Fruit fly (Drosophila melanogaster) whole organism, larva: ENCODE measurements around the gene CG10694.

Experiments used
- noc ChIP-seq: fragments of 200-800 bp; sonication (Bioruptor generic); optimal IDR thresholded peaks from 3 replicates; lab custom pipeline; 2019; ENCODE audit warnings: missing biosample characterization, mild to moderate bottlenecking, missing genetic modification characterization, moderate library complexity

CG10694 gene

dm6 chr3R:24104471-24105311, 2.5 kb upstream of the CG10694 start:
- TF ChIP-seq noc (tag; lab: Kevin White, UChicago) = no peak

- peak; percentile 62 for TF ChIP-seq noc (tag; lab: Kevin White, UChicago)
These were observed 1.8 kb upstream of the CG10694 start, which contains the start of gene Syx1A for dm6 chr3R:24105312-24105902. TSS of gene Syx1A (minus strand) at chr3R:24105763.

dm6 chr3R:24106059-24106631, 1.0 kb upstream of the CG10694 start:
- TF ChIP-seq noc (tag; lab: Kevin White, UChicago) = peak; percentile 70

- TF ChIP-seq noc (tag; lab: Kevin White, UChicago) = peak; percentile 100
These were observed 1.8 kb downstream of the CG10694 start, which contains the start of the genes eIF4EHP and CG18428 for dm6 chr3R:24108902-24109389. TSS of gene eIF4EHP (minus strand) at chr3R:24108960. TSS of gene CG18428 (plus strand) at chr3R:24109336.

dm6 chr3R:24112320-24113069, 5.3 kb downstream of the CG10694 start, which contains the start of gene CG13605:
TSS of gene CG13605 (minus strand) at chr3R:24112389.
- TF ChIP-seq noc (tag; lab: Kevin White, UChicago) = peak; percentile 67

- no peak for TF ChIP-seq noc (tag; lab: Kevin White, UChicago)
These were observed 5.8 kb downstream of the CG10694 start, which contains the start of gene Root for dm6 chr3R:24113070-24113385. TSS of gene Root (plus strand) at chr3R:24113286.

- no peak for TF ChIP-seq noc (tag; lab: Kevin White, UChicago)
These were observed 9.0 kb downstream of the CG10694 start, which contains the start of gene CG13607 for dm6 chr3R:24116180-24116579. TSS of gene CG13607 (minus strand) at chr3R:24116322.

dm6 chr3R:24116972-24117371, 9.8 kb downstream of the CG10694 start:
- peak; percentile 37 for TF ChIP-seq noc (tag; lab: Kevin White, UChicago)

dm6 chr3R:24121669-24122068, 14.5 kb downstream of the CG10694 start:
- no peak for TF ChIP-seq noc (tag; lab: Kevin White, UChicago)

dm6 chr3R:24122369-24122768, 15.2 kb downstream of the CG10694 start:
- TF ChIP-seq noc (tag; lab: Kevin White, UChicago) = no peak

- no peak for TF ChIP-seq noc (tag; lab: Kevin White, UChicago)
These were observed 22.9 kb downstream of the CG10694 start, which contains the start of the genes GatB and Tsc1 for dm6 chr3R:24130080-24130479. TSS of gene GatB (minus strand) at chr3R:24130255. TSS of gene Tsc1 (plus strand) at chr3R:24130307.

- TF ChIP-seq noc (tag; lab: Kevin White, UChicago) = no peak
These were observed 27.4 kb downstream of the CG10694 start, which contains the start of gene Sec10 for dm6 chr3R:24134580-24134979. TSS of gene Sec10 (plus strand) at chr3R:24134831.

dm6 chr3R:24137311-24137945, 30.2 kb downstream of the CG10694 start, which contains the start of gene Npc2f:
TSS of gene Npc2f (plus strand) at chr3R:24137895.
- peak; percentile 94 for TF ChIP-seq noc (tag; lab: Kevin White, UChicago)
